ENCODE assay signal across 3 fruit fly cellular contexts in genomic region chr3L:11069764-11070163, dm6.
TF ChIP-seq lines count a peak whose summit lies in the region.

TSS of gene CG6310 (minus strand) at chr3L:11069864.

- TF ChIP-seq CTCF in whole organism, embryonic (GFP tag; optimal IDR thresholded peaks at IDR 0.05; lab: Kevin White, UChicago) = no peak

TF ChIP-seq in whole organism, adult, 20 proteins besides CTCF, POLR2A, EP300 and RAD21:
- TF ChIP-seq ovo (GFP tag; optimal IDR thresholded peaks at IDR 0.05; lab: Kevin White, UChicago) (no peak), Mnt (GFP tag; optimal IDR thresholded peaks at IDR 0.05; lab: Kevin White, UChicago) (peak; percentile 29)

TF ChIP-seq in whole organism, embryonic, 481 proteins besides CTCF, POLR2A, EP300 and RAD21:
- TF ChIP-seq CG15073 (GFP tag; optimal IDR thresholded peaks at IDR 0.05; lab: Kevin White, UChicago) (peak; percentile 75), CG18764 (GFP tag; optimal IDR thresholded peaks at IDR 0.05; lab: Kevin White, UChicago) (no peak), Poxn (GFP tag; IDR thresholded peaks at IDR 0.05; lab: Robert Waterston, UW) (no peak), Med (GFP tag; lab: Kevin White, UChicago) (peak; percentile 45), Atf6 (GFP tag; IDR thresholded peaks at IDR 0.05; lab: Robert Waterston, UW) (0 out of 2 replicates have a peak, but pooled peaks have one; percentile 20)

TF ChIP-seq in whole organism, prepupa, 60 proteins besides CTCF, POLR2A, EP300 and RAD21:
- TF ChIP-seq CG6808 (GFP tag; optimal IDR thresholded peaks at IDR 0.05; lab: Kevin White, UChicago) (no peak), esn (GFP tag; optimal IDR thresholded peaks at IDR 0.05; lab: Kevin White, UChicago) (peak; percentile 0), eg (GFP tag; IDR thresholded peaks at IDR 0.05; lab: Robert Waterston, UW) (0 out of 3 replicates have a peak, but pooled peaks have one; percentile 8)
